Worm (Caenorhabditis elegans) whole organism, L1 larva: Measurements from ENCODE around the gene Y70G10A.4.

Source experiments
- ces-1 ChIP-seq: fragments of 150-350 bp; optimal IDR thresholded peaks from 2 replicates; lab custom pipeline; 2014; ENCODE audit warnings: missing biosample characterization, missing genetic modification reagents, missing genetic modification characterization
- efl-1 ChIP-seq, 4 experiments: fragments of 150-350 bp; optimal IDR thresholded peaks in 3 of 4; peaks in 1 of 4; 1 replicate in 1 of 4; 2 replicates in 3 of 4; lab custom pipeline; 2014; ENCODE audit warnings: missing biosample characterization in 2 of 4, missing genetic modification characterization in 2 of 4, missing genetic modification reagents in 2 of 4
- elt-2 ChIP-seq: sonication (generic microtip); optimal IDR thresholded peaks from 2 replicates; lab custom pipeline; 2016; ENCODE audit warnings: missing genetic modification characterization, mild to moderate bottlenecking, inconsistent platforms, missing compliant biosample characterization, missing genetic modification reagents
- irx-1 ChIP-seq: sonication (generic microtip); optimal IDR thresholded peaks from 2 replicates; lab custom pipeline; 2016; ENCODE audit warnings: missing genetic modification characterization, missing compliant biosample characterization
- isw-1 ChIP-seq: fragments of 200-800 bp; sonication (Bioruptor generic); IDR thresholded peaks from 2 replicates; pipeline ENCODE4 v1.3.6; 2022; ENCODE audit warnings: missing genetic modification characterization, missing compliant biosample characterization
- jun-1 ChIP-seq: fragments of 150-350 bp; optimal IDR thresholded peaks from 2 replicates; lab custom pipeline; 2014; ENCODE audit warnings: missing biosample characterization, missing genetic modification reagents, missing genetic modification characterization
- lin-15B ChIP-seq: fragments of 150-350 bp; sonication (generic microtip); optimal IDR thresholded peaks from 3 replicates; lab custom pipeline; 2014; ENCODE audit warnings: missing biosample characterization, missing genetic modification characterization
- nhr-12 ChIP-seq: sonication (generic microtip); optimal IDR thresholded peaks from 2 replicates; lab custom pipeline; 2017; ENCODE audit warnings: missing biosample characterization, missing genetic modification characterization
- snpc-4 ChIP-seq: fragments of 150-350 bp; optimal IDR thresholded peaks from 2 replicates; lab custom pipeline; 2014; ENCODE audit warnings: missing biosample characterization, missing genetic modification characterization

DNA sequence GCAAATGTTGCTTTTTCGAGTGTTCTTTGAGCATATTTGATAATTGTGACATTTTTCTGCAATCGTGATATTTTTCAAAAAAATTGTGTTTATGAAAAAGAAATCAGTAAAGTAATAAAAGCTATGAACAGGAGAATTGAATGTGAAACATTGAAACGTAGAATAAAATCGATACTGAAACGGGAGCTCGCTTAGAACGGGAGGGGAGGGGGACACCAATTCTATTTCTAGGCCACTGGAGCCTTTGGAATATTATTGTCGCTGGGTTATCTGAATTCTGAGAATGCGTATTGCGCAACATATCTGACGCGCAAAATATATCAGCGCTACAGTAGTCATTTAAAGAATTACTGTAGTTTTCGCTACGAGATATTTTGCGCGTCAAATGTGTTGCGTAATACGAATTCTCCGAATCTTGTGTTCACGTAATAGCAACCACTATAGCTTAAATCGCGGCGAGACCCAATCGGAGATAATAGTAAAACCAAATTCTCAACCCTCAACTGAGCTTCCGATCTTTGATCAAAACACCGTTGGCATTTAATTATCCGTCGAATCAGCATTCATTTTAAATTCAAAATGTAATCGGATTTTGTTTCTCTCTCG lies 10.0 kb upstream of the Y70G10A.4 start, which contains the start of the genes blos-1 and best-18:
- TF ChIP-seq snpc-4 (tag; lab: Kevin White, UChicago) (no peak), elt-2 (no peak), irx-1 (tag; lab: Kevin White, UChicago) (no peak), efl-1 (optimal IDR thresholded peaks at IDR 0.05; lab: Kevin White, UChicago) (no peak), efl-1 (GFP tag; optimal IDR thresholded peaks at IDR 0.05 in 1 of 2; lab: Kevin White, UChicago) (no peak), nhr-12 (tag; lab: Kevin White, UChicago) (no peak), lin-15B (tag; lab: Kevin White, UChicago) (no peak), isw-1 (GFP tag; lab: Robert Waterston, UW) (no peak), jun-1 (tag; lab: Kevin White, UChicago) (no peak), ces-1 (no peak)
